Fruit fly (Drosophila melanogaster) whole organism, embryonic: Measurements from ENCODE around the gene CG10301.

ENCODE experiments used
- ATbp ChIP-seq: fragments of 200-800 bp; sonication (Bioruptor generic); optimal IDR thresholded peaks from 2 replicates; lab custom pipeline; 2017; ENCODE audit warnings: missing biosample characterization, mild to moderate bottlenecking, missing genetic modification characterization, missing genetic modification reagents
- Bteb2 ChIP-seq: fragments of 200-800 bp; sonication (Bioruptor generic); optimal IDR thresholded peaks from 2 replicates; lab custom pipeline; 2016; ENCODE audit warnings: missing biosample characterization, missing genetic modification characterization
- CG10274 ChIP-seq: fragments of 200-800 bp; sonication (Bioruptor generic); optimal IDR thresholded peaks from 3 replicates; lab custom pipeline; 2017; ENCODE audit warnings: missing biosample characterization, mild to moderate bottlenecking, missing genetic modification characterization
- CG10543 ChIP-seq: fragments of 200-800 bp; sonication (Bioruptor generic); optimal IDR thresholded peaks from 3 replicates; lab custom pipeline; 2017; ENCODE audit warnings: missing biosample characterization, mild to moderate bottlenecking, missing genetic modification characterization, moderate library complexity
- CG10959 ChIP-seq: fragments of 200-800 bp; sonication (Bioruptor generic); IDR thresholded peaks from 2 replicates; pipeline ENCODE4 v1.3.6; 2022; ENCODE audit warnings: missing biosample characterization, missing genetic modification characterization
- CG12155 ChIP-seq: fragments of 200-800 bp; sonication (Bioruptor generic); optimal IDR thresholded peaks from 3 replicates; lab custom pipeline; 2016; ENCODE audit warnings: missing biosample characterization, missing genetic modification characterization
- CG15073 ChIP-seq: fragments of 200-800 bp; sonication (Bioruptor generic); optimal IDR thresholded peaks from 2 replicates; lab custom pipeline; 2016; ENCODE audit warnings: missing biosample characterization, missing genetic modification characterization
- CG1647 ChIP-seq: fragments of 200-800 bp; sonication (Bioruptor generic); optimal IDR thresholded peaks from 3 replicates; lab custom pipeline; 2016; ENCODE audit warnings: missing biosample characterization, missing genetic modification characterization
- CG16863 ChIP-seq: fragments of 200-800 bp; sonication (Bioruptor generic); optimal IDR thresholded peaks from 3 replicates; lab custom pipeline; 2016; ENCODE audit warnings: missing biosample characterization, missing genetic modification characterization
- CG1792 ChIP-seq: fragments of 200-800 bp; sonication (Bioruptor generic); optimal IDR thresholded peaks from 2 replicates; lab custom pipeline; 2016; ENCODE audit warnings: missing biosample characterization, missing genetic modification characterization
- CG2889 ChIP-seq: fragments of 200-800 bp; sonication (Bioruptor generic); IDR thresholded peaks from 3 replicates; pipeline ENCODE4 v1.3.6; 2022; ENCODE audit warnings: missing biosample characterization, missing genetic modification characterization
- CG3065 ChIP-seq: fragments of 200-800 bp; sonication (Bioruptor generic); optimal IDR thresholded peaks from 2 replicates; lab custom pipeline; 2016; ENCODE audit warnings: missing biosample characterization, missing genetic modification characterization
- CG3407 ChIP-seq: fragments of 200-800 bp; sonication (Bioruptor generic); optimal IDR thresholded peaks from 2 replicates; lab custom pipeline; 2018; ENCODE audit warnings: missing biosample characterization, mild to moderate bottlenecking, missing genetic modification characterization
- CG34422 ChIP-seq: fragments of 200-800 bp; sonication (Bioruptor generic); IDR thresholded peaks from 3 replicates; pipeline ENCODE4 v1.3.6; 2022; ENCODE audit warnings: missing biosample characterization, missing genetic modification characterization
- CG4360 ChIP-seq: fragments of 200-800 bp; sonication (Bioruptor generic); IDR thresholded peaks from 2 replicates; pipeline ENCODE4 v1.3.6; 2022; ENCODE audit warnings: missing biosample characterization, missing genetic modification characterization
- CG4820 ChIP-seq: fragments of 200-800 bp; sonication (Bioruptor generic); optimal IDR thresholded peaks from 3 replicates; lab custom pipeline; 2016; ENCODE audit warnings: missing biosample characterization, missing genetic modification characterization
- CG4854 ChIP-seq: fragments of 200-800 bp; sonication (Bioruptor generic); optimal IDR thresholded peaks from 2 replicates; lab custom pipeline; 2016; ENCODE audit warnings: missing biosample characterization, missing genetic modification characterization, inconsistent platforms
- CG6254 ChIP-seq: fragments of 200-800 bp; sonication (Bioruptor generic); optimal IDR thresholded peaks from 3 replicates; lab custom pipeline; 2017; ENCODE audit warnings: mild to moderate bottlenecking, missing biosample characterization, missing genetic modification reagents, missing genetic modification characterization
- CG6765 ChIP-seq: fragments of 200-800 bp; sonication (Bioruptor generic); optimal IDR thresholded peaks from 3 replicates; lab custom pipeline; 2017; ENCODE audit warnings: missing biosample characterization, mild to moderate bottlenecking, missing genetic modification characterization
- CG7271 ChIP-seq: fragments of 200-800 bp; sonication (Bioruptor generic); optimal IDR thresholded peaks from 2 replicates; lab custom pipeline; 2018; ENCODE audit warnings: missing biosample characterization, mild to moderate bottlenecking, missing genetic modification characterization, moderate library complexity
- CG9437 ChIP-seq: fragments of 200-800 bp; sonication (Bioruptor generic); optimal IDR thresholded peaks from 2 replicates; lab custom pipeline; 2018; ENCODE audit warnings: missing biosample characterization, mild to moderate bottlenecking, missing genetic modification characterization
- CHES-1-like ChIP-seq: fragments of 200-800 bp; sonication (Bioruptor generic); optimal IDR thresholded peaks from 2 replicates; lab custom pipeline; 2016; ENCODE audit warnings: missing biosample characterization, missing genetic modification characterization
- D19A ChIP-seq: fragments of 200-800 bp; optimal IDR thresholded peaks from 3 replicates; lab custom pipeline; 2019; ENCODE audit warnings: missing biosample characterization, mild to moderate bottlenecking, missing genetic modification characterization, moderate library complexity
- Dek ChIP-seq: fragments of 200-800 bp; sonication (Bioruptor generic); optimal IDR thresholded peaks from 3 replicates; lab custom pipeline; 2019; ENCODE audit warnings: missing biosample characterization, mild to moderate bottlenecking, missing genetic modification characterization, moderate library complexity
- E2f2 ChIP-seq: fragments of 200-800 bp; sonication (Bioruptor generic); IDR thresholded peaks from 2 replicates; pipeline ENCODE4 v1.3.6; 2022; ENCODE audit warnings: missing biosample characterization, missing genetic modification characterization
- Hmx ChIP-seq: fragments of 200-800 bp; sonication (Bioruptor generic); optimal IDR thresholded peaks from 2 replicates; lab custom pipeline; 2016; ENCODE audit warnings: missing biosample characterization, missing genetic modification characterization
- Ravus ChIP-seq: fragments of 200-800 bp; sonication (Bioruptor generic); IDR thresholded peaks from 2 replicates; pipeline ENCODE4 v1.3.6; 2022; ENCODE audit warnings: missing biosample characterization, missing genetic modification characterization
- Side ChIP-seq: fragments of 200-800 bp; sonication (Bioruptor generic); optimal IDR thresholded peaks from 2 replicates; lab custom pipeline; 2016; ENCODE audit warnings: missing biosample characterization, missing genetic modification characterization
- Spps ChIP-seq: fragments of 200-800 bp; sonication (Bioruptor generic); optimal IDR thresholded peaks from 2 replicates; lab custom pipeline; 2018; ENCODE audit warnings: missing biosample characterization, mild to moderate bottlenecking, missing genetic modification characterization
- Tbp ChIP-seq: fragments of >200 bp; optimal IDR thresholded peaks from 2 replicates; lab custom pipeline; 2018; ENCODE audit warnings: missing biosample characterization, missing genetic modification characterization
- Xbp1 ChIP-seq: fragments of 200-800 bp; sonication (Bioruptor generic); optimal IDR thresholded peaks from 3 replicates; lab custom pipeline; 2016; ENCODE audit warnings: missing biosample characterization, mild to moderate bottlenecking, missing genetic modification characterization
- ab ChIP-seq: fragments of 200-800 bp; sonication (Bioruptor generic); optimal IDR thresholded peaks from 2 replicates; lab custom pipeline; 2016; ENCODE audit warnings: missing biosample characterization, missing genetic modification characterization
- cato ChIP-seq: fragments of 200-800 bp; sonication (Bioruptor generic); optimal IDR thresholded peaks from 2 replicates; lab custom pipeline; 2016; ENCODE audit warnings: missing biosample characterization, missing genetic modification characterization, borderline replicate concordance
- chn ChIP-seq: fragments of 200-800 bp; sonication (Bioruptor generic); optimal IDR thresholded peaks from 2 replicates; lab custom pipeline; 2016; ENCODE audit warnings: missing biosample characterization, missing genetic modification characterization
- dan ChIP-seq: fragments of 200-800 bp; sonication (Bioruptor generic); IDR thresholded peaks from 2 replicates; pipeline ENCODE4 v1.3.6; 2022; ENCODE audit warnings: missing biosample characterization, missing genetic modification characterization
- hb ChIP-seq: fragments of 200-800 bp; sonication (Bioruptor generic); IDR thresholded peaks from 3 replicates; pipeline ENCODE4 v1.3.6; 2022; ENCODE audit warnings: missing biosample characterization, missing genetic modification characterization; ENCODE audit not compliant: partially characterized antibody
- hbn ChIP-seq: fragments of 200-800 bp; sonication (Bioruptor generic); IDR thresholded peaks from 2 replicates; pipeline ENCODE4 v1.3.6; 2022; ENCODE audit warnings: missing biosample characterization, missing genetic modification characterization; ENCODE audit not compliant: partially characterized antibody
- ind ChIP-seq: fragments of 200-800 bp; sonication (Bioruptor generic); optimal IDR thresholded peaks from 3 replicates; lab custom pipeline; 2016; ENCODE audit warnings: missing biosample characterization, missing genetic modification characterization
- insv ChIP-seq, 2 experiments: fragments of 200-800 bp; sonication (Bioruptor generic); optimal IDR thresholded peaks; 3 replicates each; lab custom pipeline; 2016 to 2018; ENCODE audit warnings: missing biosample characterization in 2 of 2, missing genetic modification characterization in 2 of 2
- lilli ChIP-seq: fragments of 200-800 bp; sonication (Bioruptor generic); optimal IDR thresholded peaks from 3 replicates; lab custom pipeline; 2016; ENCODE audit warnings: missing biosample characterization, missing genetic modification characterization
- peb ChIP-seq: fragments of 200-800 bp; sonication (Bioruptor generic); IDR thresholded peaks from 2 replicates; pipeline ENCODE4 v1.3.6; 2022; ENCODE audit warnings: missing biosample characterization, missing genetic modification characterization
- pho ChIP-seq: fragments of 200-800 bp; sonication (Bioruptor generic); optimal IDR thresholded peaks from 2 replicates; lab custom pipeline; 2016; ENCODE audit warnings: missing biosample characterization, missing genetic modification characterization
- rib ChIP-seq: fragments of 200-800 bp; sonication (Bioruptor generic); IDR thresholded peaks from 2 replicates; pipeline ENCODE4 v1.3.6; 2022; ENCODE audit warnings: missing biosample characterization, missing genetic modification characterization
- row ChIP-seq: fragments of 200-800 bp; sonication (Bioruptor generic); IDR thresholded peaks from 3 replicates; pipeline ENCODE4 v1.3.6; 2022; ENCODE audit warnings: missing biosample characterization, missing genetic modification characterization
- salm ChIP-seq: fragments of 200-800 bp; sonication (Bioruptor generic); optimal IDR thresholded peaks from 2 replicates; lab custom pipeline; 2018; ENCODE audit warnings: missing biosample characterization, mild to moderate bottlenecking, missing genetic modification characterization
- shn ChIP-seq: fragments of 200-800 bp; sonication (Bioruptor generic); optimal IDR thresholded peaks from 3 replicates; lab custom pipeline; 2016; ENCODE audit warnings: missing biosample characterization, missing genetic modification characterization
- sima ChIP-seq: fragments of 200-800 bp; sonication (Bioruptor generic); optimal IDR thresholded peaks from 2 replicates; lab custom pipeline; 2016; ENCODE audit warnings: missing biosample characterization, missing genetic modification characterization
- tna ChIP-seq: fragments of 200-800 bp; sonication (Bioruptor generic); IDR thresholded peaks from 2 replicates; pipeline ENCODE4 v1.3.6; 2022; ENCODE audit warnings: missing biosample characterization, missing genetic modification characterization; ENCODE audit not compliant: partially characterized antibody
- twi ChIP-seq: fragments of 200-800 bp; optimal IDR thresholded peaks from 2 replicates; lab custom pipeline; 2019; ENCODE audit warnings: missing biosample characterization, mild to moderate bottlenecking, missing genetic modification characterization, moderate library complexity
- wdn ChIP-seq: fragments of 200-800 bp; sonication (Bioruptor generic); IDR thresholded peaks from 2 replicates; pipeline ENCODE4 v1.3.6; 2022; ENCODE audit warnings: missing biosample characterization, missing genetic modification characterization
- zen ChIP-seq: fragments of 200-800 bp; sonication (Bioruptor generic); optimal IDR thresholded peaks from 3 replicates; lab custom pipeline; 2018; ENCODE audit warnings: missing biosample characterization, mild to moderate bottlenecking, missing genetic modification characterization, moderate library complexity

Gene CG10301

dm6 chr3R:23760219-23761018, 50.5 kb downstream of the CG10301 start, which contains the start of gene SdhD (continued):
- TF ChIP-seq peb (GFP tag; lab: Robert Waterston, UW) (no peak), CG4854 (GFP tag; lab: Kevin White, UChicago) (no peak), CHES-1-like (GFP tag; lab: Kevin White, UChicago) (no peak), wdn (GFP tag; lab: Robert Waterston, UW) (no peak), Tbp (GFP tag; lab: Kevin White, UChicago) (no peak), Spps (tag; lab: Kevin White, UChicago) (no peak), CG15073 (GFP tag; lab: Kevin White, UChicago) (peak; percentile 99), twi (no peak), rib (GFP tag; lab: Robert Waterston, UW) (no peak), Xbp1 (GFP tag; lab: Kevin White, UChicago) (peak; percentile 32), sima (no peak), CG6254 (GFP tag; lab: Kevin White, UChicago) (no peak), CG16863 (no peak), CG10543 (no peak), CG4360 (GFP tag; lab: Robert Waterston, UW) (no peak), dan (GFP tag; lab: Robert Waterston, UW) (no peak), CG1792 (GFP tag; lab: Kevin White, UChicago) (no peak), hbn (GFP tag; lab: Robert Waterston, UW) (peak; percentile 47; the same call in 1 of the 2 replicates), Dek (tag; lab: Kevin White, UChicago) (no peak), ab (GFP tag; lab: Kevin White, UChicago) (no peak), CG7271 (tag; lab: Kevin White, UChicago) (no peak), hb (GFP tag; lab: Robert Waterston, UW) (no peak), CG34422 (GFP tag; lab: Robert Waterston, UW) (no peak; the same call in 2 of the 3 replicates), salm (tag; lab: Kevin White, UChicago) (no peak), ATbp (no peak), CG1647 (GFP tag; lab: Kevin White, UChicago) (no peak), CG12155 (GFP tag; lab: Kevin White, UChicago) (peak; percentile 31), insv (GFP tag; optimal IDR thresholded peaks at IDR 0.05; lab: Kevin White, UChicago) (no peak), Side (no peak), row (GFP tag; lab: Robert Waterston, UW) (peak; percentile 21; the same call in 1 of the 3 replicates), Ravus (GFP tag; lab: Robert Waterston, UW) (no peak), tna (GFP tag; lab: Robert Waterston, UW) (peak; percentile 49), lilli (peak; percentile 58), CG6765 (no peak), pho (GFP tag; lab: Kevin White, UChicago) (no peak), CG2889 (GFP tag; lab: Robert Waterston, UW) (no peak), CG10959 (GFP tag; lab: Robert Waterston, UW) (no peak), zen (tag; lab: Kevin White, UChicago) (peak; percentile 5), D19A (tag; lab: Kevin White, UChicago) (no peak), cato (no peak), chn (GFP tag; lab: Kevin White, UChicago) (no peak), CG3407 (GFP tag; lab: Kevin White, UChicago) (no peak), CG3065 (GFP tag; lab: Kevin White, UChicago) (no peak), shn (peak; percentile 0), Bteb2 (GFP tag; lab: Kevin White, UChicago) (peak; percentile 15), Hmx (GFP tag; lab: Kevin White, UChicago) (no peak), CG4820 (GFP tag; lab: Kevin White, UChicago) (peak; percentile 10), CG10274 (GFP tag; lab: Kevin White, UChicago) (no peak), CG9437 (no peak), ind (GFP tag; lab: Kevin White, UChicago) (peak; percentile 6), E2f2 (GFP tag; lab: Robert Waterston, UW) (peak; percentile 30; the same call in 1 of the 2 replicates)
